Comparison of ENCODE assay signal across 1 worm cellular context in the genomic region with DNA sequence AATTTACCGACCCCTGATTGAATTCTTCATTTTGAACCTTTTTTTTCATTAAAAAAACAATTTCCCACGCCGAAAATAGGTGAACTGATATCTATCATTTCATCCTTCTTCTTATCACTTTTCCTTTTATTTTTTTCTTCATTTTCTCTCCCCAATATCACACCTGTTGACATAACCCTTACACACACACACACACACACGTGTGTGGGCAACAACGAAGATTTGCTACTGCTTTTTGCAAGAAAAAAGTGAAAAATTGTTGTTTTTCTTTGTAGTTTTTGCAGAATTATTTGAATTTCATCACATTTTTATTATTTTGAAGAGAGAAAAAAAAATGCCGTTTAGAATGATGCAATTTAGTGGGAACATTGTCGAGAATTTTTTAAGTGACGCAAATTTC.
TF ChIP-seq lines count a peak whose summit lies in the region.

No protein-coding gene starts in this region.

TF ChIP-seq in whole organism, L4 larva, 104 proteins besides CTCF, POLR2A, EP300 and RAD21 (continued from another document):
- TF ChIP-seq F49E8.2 (tag; optimal IDR thresholded peaks at IDR 0.05; lab: Kevin White, UChicago; ENCODE audit: borderline replicate concordance), result no peak
- no peak for TF ChIP-seq skn-1 (tag; optimal IDR thresholded peaks at IDR 0.05; lab: Kevin White, UChicago)
